Worm (Caenorhabditis elegans) whole organism, L2 larva: ENCODE data around the gene F29A7.6.
A peak's percentile ranks its signal among the peaks of the same experiment; 100 is the strongest.

Experiments used
- C34F6.9 ChIP-seq: fragments of 150-350 bp; optimal IDR thresholded peaks from 2 replicates; lab custom pipeline; 2014; ENCODE audit warnings: missing biosample characterization, missing genetic modification characterization
- F13H6.1 ChIP-seq: sonication (generic microtip); optimal IDR thresholded peaks from 2 replicates; lab custom pipeline; 2016; ENCODE audit warnings: missing genetic modification characterization, missing compliant biosample characterization
- R02D3.7 ChIP-seq: fragments of 150-350 bp; optimal IDR thresholded peaks from 2 replicates; lab custom pipeline; 2014; ENCODE audit warnings: missing biosample characterization, missing genetic modification characterization
- Y55F3AM.14 ChIP-seq: fragments of 200-800 bp; sonication (Bioruptor generic); optimal IDR thresholded peaks from 2 replicates; lab custom pipeline; 2018; ENCODE audit warnings: mild to moderate bottlenecking, missing genetic modification characterization, missing compliant biosample characterization
- ZK546.5 ChIP-seq: sonication (generic microtip); optimal IDR thresholded peaks from 2 replicates; lab custom pipeline; 2017; ENCODE audit warnings: missing biosample characterization, missing genetic modification characterization
- alr-1 ChIP-seq: fragments of 150-350 bp; optimal IDR thresholded peaks from 2 replicates; lab custom pipeline; 2014; ENCODE audit warnings: missing biosample characterization, missing genetic modification characterization
- aly-2 ChIP-seq: fragments of 150-350 bp; optimal IDR thresholded peaks from 2 replicates; lab custom pipeline; 2014; ENCODE audit warnings: missing biosample characterization, missing genetic modification characterization
- ama-1 ChIP-seq: fragments of 150-350 bp; optimal IDR thresholded peaks from 2 replicates; lab custom pipeline; 2018; ENCODE audit warnings: inconsistent platforms
- blmp-1 ChIP-seq: sonication (generic microtip); optimal IDR thresholded peaks from 2 replicates; lab custom pipeline; 2017; ENCODE audit warnings: missing genetic modification characterization, mild to moderate bottlenecking, missing compliant biosample characterization, antibody characterized with exemption, moderate library complexity; ENCODE audit not compliant: insufficient read depth
- ceh-16 ChIP-seq: fragments of 150-350 bp; optimal IDR thresholded peaks from 2 replicates; lab custom pipeline; 2014; ENCODE audit warnings: missing biosample characterization, missing genetic modification characterization
- ceh-82 ChIP-seq: fragments of 150-350 bp; optimal IDR thresholded peaks from 2 replicates; lab custom pipeline; 2014; ENCODE audit warnings: missing biosample characterization, missing genetic modification characterization
- egl-27 ChIP-seq: sonication (generic microtip); optimal IDR thresholded peaks from 3 replicates; lab custom pipeline; 2017; ENCODE audit warnings: missing biosample characterization, missing genetic modification reagents, missing genetic modification characterization
- elt-1 ChIP-seq: fragments of 150-350 bp; optimal IDR thresholded peaks from 2 replicates; lab custom pipeline; 2014; ENCODE audit warnings: missing biosample characterization, missing genetic modification characterization
- fos-1 ChIP-seq: fragments of 150-350 bp; optimal IDR thresholded peaks from 2 replicates; lab custom pipeline; 2014; ENCODE audit warnings: missing biosample characterization, missing genetic modification characterization
- lin-11 ChIP-seq: fragments of 150-350 bp; sonication (generic microtip); optimal IDR thresholded peaks from 2 replicates; lab custom pipeline; 2014; ENCODE audit warnings: missing biosample characterization, missing genetic modification characterization, inconsistent platforms, mixed read lengths
- lin-39 ChIP-seq: fragments of 150-350 bp; optimal IDR thresholded peaks from 2 replicates; lab custom pipeline; 2014; ENCODE audit warnings: missing biosample characterization, missing genetic modification reagents, missing genetic modification characterization
- lsy-2 ChIP-seq, 2 experiments: fragments of 150-350 bp in 1 of 2; sonication (generic microtip) in 1 of 2; optimal IDR thresholded peaks; 2 replicates each; lab custom pipeline; 2014 to 2017; ENCODE audit warnings: missing biosample characterization in 2 of 2, missing genetic modification characterization in 2 of 2
- mab-5 ChIP-seq: fragments of 150-350 bp; optimal IDR thresholded peaks from 2 replicates; lab custom pipeline; 2014; ENCODE audit warnings: missing biosample characterization, missing genetic modification characterization
- mbf-1 ChIP-seq: sonication (generic microtip); optimal IDR thresholded peaks from 2 replicates; lab custom pipeline; 2017; ENCODE audit warnings: missing biosample characterization, missing genetic modification characterization
- mdl-1 ChIP-seq, 2 experiments: fragments of 150-350 bp in 1 of 2; sonication (generic microtip) in 1 of 2; optimal IDR thresholded peaks; 2 replicates each; lab custom pipeline; 2017; ENCODE audit warnings: missing biosample characterization in 2 of 2, missing genetic modification characterization in 2 of 2
- nhr-10 ChIP-seq: sonication (generic microtip); optimal IDR thresholded peaks from 2 replicates; lab custom pipeline; 2017; ENCODE audit warnings: missing biosample characterization, missing genetic modification characterization
- nhr-11 ChIP-seq: fragments of 150-350 bp; optimal IDR thresholded peaks from 2 replicates; lab custom pipeline; 2014; ENCODE audit warnings: missing biosample characterization, missing genetic modification characterization
- nhr-129 ChIP-seq: fragments of 150-350 bp; optimal IDR thresholded peaks from 2 replicates; lab custom pipeline; 2014; ENCODE audit warnings: missing biosample characterization, missing genetic modification characterization
- nhr-23 ChIP-seq: fragments of 150-350 bp; optimal IDR thresholded peaks from 2 replicates; lab custom pipeline; 2014; ENCODE audit warnings: missing biosample characterization, missing genetic modification reagents, missing genetic modification characterization
- nhr-25 ChIP-seq: fragments of 150-350 bp; sonication (generic microtip); optimal IDR thresholded peaks from 3 replicates; lab custom pipeline; 2014; ENCODE audit warnings: missing biosample characterization, missing genetic modification characterization
- nhr-6 ChIP-seq: fragments of 150-350 bp; optimal IDR thresholded peaks from 2 replicates; lab custom pipeline; 2014; ENCODE audit warnings: missing biosample characterization, missing genetic modification characterization
- nhr-77 ChIP-seq: fragments of 150-350 bp; optimal IDR thresholded peaks from 2 replicates; lab custom pipeline; 2014; ENCODE audit warnings: missing biosample characterization, missing genetic modification characterization
- peb-1 ChIP-seq: fragments of 150-350 bp; optimal IDR thresholded peaks from 2 replicates; lab custom pipeline; 2014; ENCODE audit warnings: missing biosample characterization, missing genetic modification characterization
- sem-4 ChIP-seq: fragments of 150-350 bp; optimal IDR thresholded peaks from 2 replicates; lab custom pipeline; 2014; ENCODE audit warnings: missing biosample characterization, missing genetic modification reagents, missing genetic modification characterization
- skn-1 ChIP-seq: sonication (generic microtip); optimal IDR thresholded peaks from 2 replicates; lab custom pipeline; 2017; ENCODE audit warnings: missing biosample characterization, missing genetic modification characterization
- sma-3 ChIP-seq: sonication (generic microtip); optimal IDR thresholded peaks from 2 replicates; lab custom pipeline; 2016; ENCODE audit warnings: missing genetic modification reagents, missing genetic modification characterization, missing compliant biosample characterization
- sma-9 ChIP-seq, 2 experiments: fragments of 150-350 bp in 1 of 2; sonication (generic microtip) in 1 of 2; optimal IDR thresholded peaks; 2 replicates each; lab custom pipeline; 2014 to 2016; ENCODE audit warnings: missing genetic modification characterization in 2 of 2, mild to moderate bottlenecking in 1 of 2, missing biosample characterization in 1 of 2, missing compliant biosample characterization in 1 of 2, missing genetic modification reagents in 1 of 2, moderate library complexity in 1 of 2
- snpc-4 ChIP-seq: fragments of 150-350 bp; optimal IDR thresholded peaks from 2 replicates; lab custom pipeline; 2014; ENCODE audit warnings: missing biosample characterization, missing genetic modification characterization
- unc-39 ChIP-seq: fragments of 150-350 bp; optimal IDR thresholded peaks from 2 replicates; lab custom pipeline; 2014; ENCODE audit warnings: missing biosample characterization, missing genetic modification characterization
- unc-55 ChIP-seq: fragments of 150-350 bp; sonication (generic microtip); optimal IDR thresholded peaks from 3 replicates; lab custom pipeline; 2014; ENCODE audit warnings: missing biosample characterization, missing genetic modification reagents, missing genetic modification characterization
- unc-62 ChIP-seq: fragments of 150-350 bp; optimal IDR thresholded peaks from 2 replicates; lab custom pipeline; 2014; ENCODE audit warnings: missing biosample characterization, missing genetic modification reagents, missing genetic modification characterization
- zag-1 ChIP-seq: fragments of 150-350 bp; optimal IDR thresholded peaks from 2 replicates; lab custom pipeline; 2014; ENCODE audit warnings: missing biosample characterization, missing genetic modification characterization
- ztf-1 ChIP-seq: fragments of 200-800 bp; sonication (Bioruptor generic); conservative IDR thresholded peaks from 2 replicates; pipeline ENCODE4 v1.3.6; 2022; ENCODE audit warnings: missing genetic modification characterization, missing compliant biosample characterization
- ztf-11 ChIP-seq: sonication (generic microtip); optimal IDR thresholded peaks from 2 replicates; lab custom pipeline; 2017; ENCODE audit warnings: missing biosample characterization, missing genetic modification characterization

F29A7.6 gene

DNA sequence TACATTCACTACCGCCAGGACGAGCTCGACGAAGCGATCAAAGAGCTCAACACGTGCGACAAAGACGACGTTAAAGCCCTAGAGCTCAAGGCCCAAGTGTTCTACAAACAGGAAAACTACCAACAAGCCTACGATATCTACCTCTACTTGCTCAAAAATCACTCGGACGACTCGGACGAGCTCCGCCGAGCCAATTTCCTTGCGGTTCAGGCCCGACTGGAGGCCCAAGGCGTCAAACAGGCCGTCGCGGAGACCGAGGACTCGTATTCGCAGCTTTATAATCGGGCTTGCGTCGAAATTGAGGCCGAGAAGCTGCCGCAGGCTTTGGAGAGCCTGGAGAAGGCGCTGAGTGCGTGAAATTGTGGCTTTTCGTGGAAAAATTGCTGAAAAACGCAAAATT, 35.4 kb upstream of the F29A7.6 start:
- TF ChIP-seq unc-39 (tag; lab: Kevin White, UChicago) = no peak
- no peak for TF ChIP-seq sem-4 (tag; lab: Kevin White, UChicago)
- no peak for TF ChIP-seq ztf-1 (GFP tag; lab: Robert Waterston, UW)
- TF ChIP-seq ceh-16 (tag; lab: Kevin White, UChicago) = no peak
- no peak for TF ChIP-seq peb-1 (tag; lab: Kevin White, UChicago)
- TF ChIP-seq ztf-11 (tag; lab: Kevin White, UChicago) = no peak
- TF ChIP-seq R02D3.7 = no peak
- TF ChIP-seq mbf-1 (tag; lab: Kevin White, UChicago) = no peak
- TF ChIP-seq mdl-1 (tag; optimal IDR thresholded peaks at IDR 0.05; lab: Kevin White, UChicago) = no peak
- TF ChIP-seq nhr-10 (tag; lab: Kevin White, UChicago) = no peak
- no peak for TF ChIP-seq Y55F3AM.14 (GFP tag; lab: Kevin White, UChicago)

DNA sequence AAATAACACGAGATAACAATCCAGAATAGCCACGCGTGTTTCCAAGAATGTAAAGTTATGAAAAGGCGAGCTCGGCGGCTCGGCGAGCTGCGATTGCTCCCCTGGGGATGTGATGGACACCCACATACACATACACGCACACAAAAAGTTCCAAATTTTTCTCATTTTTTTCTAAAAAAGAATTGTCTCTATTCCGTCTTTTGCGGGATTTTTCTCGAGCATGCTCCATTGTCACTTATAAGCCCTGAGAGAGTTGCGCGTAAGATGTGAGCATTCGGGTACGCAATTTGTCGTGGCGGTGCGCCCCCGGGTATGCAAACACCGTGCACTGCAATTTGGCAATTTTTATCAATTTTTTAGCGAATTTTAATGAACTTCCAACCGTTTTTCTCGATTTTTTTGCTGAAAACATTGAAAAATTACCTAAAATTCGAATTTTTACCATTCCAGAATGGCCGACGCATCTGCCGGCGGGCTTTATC, 34.7 kb upstream of the F29A7.6 start, which contains the start of the genes F08D12.12 and srpa-72:
TSS of gene F08D12.12 (minus strand) at position 51 of the 482 bp plus-strand sequence.
TSS of gene srpa-72 (plus strand) at position 451 of the 482 bp plus-strand sequence.
- TF ChIP-seq nhr-129 (tag; lab: Kevin White, UChicago) = peak; percentile 41
- TF ChIP-seq skn-1 (tag; lab: Kevin White, UChicago) = no peak
- no peak for TF ChIP-seq mbf-1 (tag; lab: Kevin White, UChicago)
- TF ChIP-seq unc-55 (GFP tag; lab: Kevin White, UChicago) = peak; percentile 57
- no peak for TF ChIP-seq alr-1 (tag; lab: Kevin White, UChicago)
- TF ChIP-seq lin-11 (tag; lab: Kevin White, UChicago) = peak; percentile 0
- TF ChIP-seq ama-1 (lab: Kevin White, UChicago) = no peak
- no peak for TF ChIP-seq ztf-1 (GFP tag; lab: Robert Waterston, UW)
- TF ChIP-seq lin-39 (tag; lab: Kevin White, UChicago) = no peak
- no peak for TF ChIP-seq unc-39 (tag; lab: Kevin White, UChicago)
- peak; percentile 33 for TF ChIP-seq C34F6.9 (tag; lab: Kevin White, UChicago)
- peak; percentile 24 to 60 for TF ChIP-seq lsy-2 (tag; optimal IDR thresholded peaks at IDR 0.05; lab: Kevin White, UChicago)
- no peak for TF ChIP-seq ceh-82 (tag; lab: Kevin White, UChicago)
- no peak for TF ChIP-seq Y55F3AM.14 (GFP tag; lab: Kevin White, UChicago)
- TF ChIP-seq egl-27 (tag; lab: Kevin White, UChicago) = no peak
- no peak for TF ChIP-seq elt-1 (tag; lab: Kevin White, UChicago)
- no peak for TF ChIP-seq R02D3.7
- TF ChIP-seq zag-1 (tag; lab: Kevin White, UChicago) = no peak
- no peak for TF ChIP-seq fos-1
- no peak for TF ChIP-seq nhr-6
- TF ChIP-seq unc-62 (GFP tag; lab: Kevin White, UChicago) = no peak
- no peak for TF ChIP-seq nhr-77
- TF ChIP-seq mdl-1 (tag; optimal IDR thresholded peaks at IDR 0.05; lab: Kevin White, UChicago) = peak in 1 of 2 experiments; percentile 39
- no peak for TF ChIP-seq aly-2 (tag; lab: Kevin White, UChicago)
- no peak for TF ChIP-seq ceh-16 (tag; lab: Kevin White, UChicago)
- TF ChIP-seq ZK546.5 = no peak
- TF ChIP-seq sma-9 (GFP tag; optimal IDR thresholded peaks at IDR 0.05; lab: Kevin White, UChicago) = no peak
- no peak for TF ChIP-seq sma-9 (tag; optimal IDR thresholded peaks at IDR 0.05; lab: Kevin White, UChicago)
- TF ChIP-seq mab-5 = peak; percentile 7
- peak; percentile 29 for TF ChIP-seq sma-3 (GFP tag; lab: Kevin White, UChicago)
- no peak for TF ChIP-seq nhr-11 (tag; lab: Kevin White, UChicago)
- TF ChIP-seq sem-4 (tag; lab: Kevin White, UChicago) = no peak
- TF ChIP-seq F13H6.1 (tag; lab: Kevin White, UChicago) = peak; percentile 24
- TF ChIP-seq snpc-4 (tag; lab: Kevin White, UChicago) = no peak
- no peak for TF ChIP-seq blmp-1

DNA sequence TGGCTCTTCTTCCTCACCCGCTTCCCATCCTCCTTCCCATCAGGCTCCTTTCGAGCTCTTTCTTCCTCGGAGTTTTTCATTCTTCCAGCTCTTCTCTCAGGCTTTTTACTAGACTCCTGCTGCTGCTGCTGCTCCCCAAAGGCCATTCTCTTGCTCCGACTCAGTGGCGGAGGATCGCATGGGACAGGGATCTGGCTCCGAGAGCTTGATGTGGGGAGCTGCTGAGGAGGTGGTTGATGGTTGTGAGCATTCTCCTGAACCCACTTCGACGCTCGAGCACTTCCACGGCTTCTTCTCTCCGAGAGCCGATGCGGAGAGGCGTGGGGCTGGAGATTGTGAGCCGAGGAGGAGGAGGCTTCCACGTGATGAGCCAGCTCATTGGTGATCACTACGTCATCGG, 33.4 kb upstream of the F29A7.6 start:
- no peak for TF ChIP-seq sem-4 (tag; lab: Kevin White, UChicago)
- no peak for TF ChIP-seq nhr-23 (tag; lab: Kevin White, UChicago)
- TF ChIP-seq nhr-25 = no peak
